Fruit fly (Drosophila melanogaster): ENCODE data around the gene Ref2.

The Ref2 gene

dm6 chr2L:12593445-12594413 lies 52.4 kb downstream of the Ref2 start:
- TF ChIP-seq br (GFP tag; optimal IDR thresholded peaks at IDR 0.05) (no peak), Dfd (GFP tag; optimal IDR thresholded peaks at IDR 0.05) (peak; percentile 78), GATAd (GFP tag; optimal IDR thresholded peaks at IDR 0.05) (no peak), h (GFP tag; optimal IDR thresholded peaks at IDR 0.05) (no peak), Vsx2 (GFP tag; optimal IDR thresholded peaks at IDR 0.05; ENCODE audit: partially characterized antibody) (peak; percentile 96), tai (GFP tag; optimal IDR thresholded peaks at IDR 0.05) (no peak), Hr78 (GFP tag; optimal IDR thresholded peaks at IDR 0.05) (no peak), Hnf4 (GFP tag; optimal IDR thresholded peaks at IDR 0.05) (no peak), rgr (GFP tag; optimal IDR thresholded peaks at IDR 0.05) (no peak), Dif (GFP tag; optimal IDR thresholded peaks at IDR 0.05; ENCODE audit: partially characterized antibody) (no peak)

dm6 chr2L:12589941-12590340 lies 56.2 kb downstream of the Ref2 start:
- no peak for TF ChIP-seq Rel (GFP tag; optimal IDR thresholded peaks at IDR 0.05)
- TF ChIP-seq Rel (tag; optimal IDR thresholded peaks at IDR 0.05), result peak; percentile 41
- TF ChIP-seq br (GFP tag; optimal IDR thresholded peaks at IDR 0.05), result no peak

dm6 chr2L:12588846-12589490 lies 57.2 kb downstream of the Ref2 start:
- no peak for TF ChIP-seq OdsH (GFP tag; optimal IDR thresholded peaks at IDR 0.05)
- TF ChIP-seq Jra (GFP tag; optimal IDR thresholded peaks at IDR 0.05), result no peak
- TF ChIP-seq Mio (GFP tag; optimal IDR thresholded peaks at IDR 0.05), result no peak
- TF ChIP-seq Hnf4 (GFP tag; optimal IDR thresholded peaks at IDR 0.05), result peak; percentile 2
- no peak for TF ChIP-seq brk (GFP tag; optimal IDR thresholded peaks at IDR 0.05)

DNA sequence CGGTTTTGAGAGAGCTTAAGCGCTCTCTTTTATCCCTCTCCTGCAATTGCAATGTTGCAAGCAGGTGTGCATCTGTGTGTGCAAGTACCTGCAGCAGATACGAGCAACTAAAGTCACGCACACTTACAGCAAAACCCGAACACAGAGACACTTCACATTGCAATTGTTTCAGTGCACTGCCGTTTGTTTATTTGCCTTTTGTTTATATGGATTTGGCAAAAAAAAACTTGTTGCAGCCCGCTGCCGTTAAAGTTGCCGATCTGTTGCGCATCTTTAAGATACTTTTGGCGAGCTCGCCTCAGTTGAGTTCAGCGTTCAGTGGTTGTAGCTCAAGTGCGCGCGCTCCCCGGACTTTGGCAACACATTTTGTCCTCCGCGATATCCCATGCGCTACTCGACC lies 58.8 kb downstream of the Ref2 start, which contains the start of gene nub:
Gene nub (plus strand): TSS at position 301 of the 400 bp plus-strand sequence.
- TF ChIP-seq psq (GFP tag; optimal IDR thresholded peaks at IDR 0.05) (peak; percentile 6), dmrt93B (GFP tag; optimal IDR thresholded peaks at IDR 0.05) (no peak), woc (GFP tag; optimal IDR thresholded peaks at IDR 0.05) (no peak)

dm6 chr2L:12586858-12587257 lies 59.3 kb downstream of the Ref2 start:
- TF ChIP-seq Myc (optimal IDR thresholded peaks at IDR 0.05) (no peak), Sp1 (GFP tag; optimal IDR thresholded peaks at IDR 0.05) (peak; percentile 3), Dfd (GFP tag; optimal IDR thresholded peaks at IDR 0.05) (no peak), ey (GFP tag; optimal IDR thresholded peaks at IDR 0.05) (no peak), Mio (GFP tag; optimal IDR thresholded peaks at IDR 0.05) (no peak), sv (GFP tag; optimal IDR thresholded peaks at IDR 0.05) (no peak), GATAd (GFP tag; optimal IDR thresholded peaks at IDR 0.05) (no peak), CrebA (GFP tag; optimal IDR thresholded peaks at IDR 0.05; ENCODE audit: borderline replicate concordance) (peak; percentile 17), dl (GFP tag; optimal IDR thresholded peaks at IDR 0.05; ENCODE audit: insufficient read depth in 1 of 2, partially characterized antibody in 2 of 2) (peak in 1 of 2 experiments; percentile 33), tai (GFP tag; optimal IDR thresholded peaks at IDR 0.05) (no peak), br (GFP tag; optimal IDR thresholded peaks at IDR 0.05) (no peak), Hr83 (GFP tag; optimal IDR thresholded peaks at IDR 0.05; ENCODE audit: poor library complexity, severe bottlenecking) (no peak), dmrt93B (GFP tag; optimal IDR thresholded peaks at IDR 0.05) (no peak), woc (GFP tag; optimal IDR thresholded peaks at IDR 0.05) (no peak), Vsx2 (GFP tag; optimal IDR thresholded peaks at IDR 0.05; ENCODE audit: partially characterized antibody) (peak; percentile 58), dsf (GFP tag; optimal IDR thresholded peaks at IDR 0.05; ENCODE audit: borderline replicate concordance) (no peak), h (GFP tag; optimal IDR thresholded peaks at IDR 0.05) (no peak), CG9705 (GFP tag; optimal IDR thresholded peaks at IDR 0.05) (no peak), psq (GFP tag; optimal IDR thresholded peaks at IDR 0.05) (no peak), HLH106 (tag; optimal IDR thresholded peaks at IDR 0.05) (no peak), Dif (GFP tag; optimal IDR thresholded peaks at IDR 0.05; ENCODE audit: partially characterized antibody) (peak; percentile 56), sage (GFP tag; optimal IDR thresholded peaks at IDR 0.05) (no peak), Hnf4 (GFP tag; optimal IDR thresholded peaks at IDR 0.05) (no peak), Abd-B (GFP tag; optimal IDR thresholded peaks at IDR 0.05) (no peak), fru (GFP tag; optimal IDR thresholded peaks at IDR 0.05) (no peak), Jra (GFP tag; optimal IDR thresholded peaks at IDR 0.05) (no peak), OdsH (GFP tag; optimal IDR thresholded peaks at IDR 0.05) (no peak), jim (GFP tag; optimal IDR thresholded peaks at IDR 0.05) (no peak), brk (GFP tag; optimal IDR thresholded peaks at IDR 0.05) (no peak), usp (GFP tag; optimal IDR thresholded peaks at IDR 0.05) (no peak), Rel (GFP tag; optimal IDR thresholded peaks at IDR 0.05) (no peak), Rel (tag; optimal IDR thresholded peaks at IDR 0.05) (no peak), lola (GFP tag; optimal IDR thresholded peaks at IDR 0.05) (no peak), CG32264 (GFP tag; optimal IDR thresholded peaks at IDR 0.05) (no peak), rgr (GFP tag; optimal IDR thresholded peaks at IDR 0.05) (no peak), Hr78 (GFP tag; optimal IDR thresholded peaks at IDR 0.05) (peak; percentile 37)
